Fruit fly (Drosophila melanogaster): ENCODE measurements around the gene CG17475.
A peak's percentile ranks its signal among the peaks of the same experiment; 100 is the strongest.

Gene CG17475

DNA sequence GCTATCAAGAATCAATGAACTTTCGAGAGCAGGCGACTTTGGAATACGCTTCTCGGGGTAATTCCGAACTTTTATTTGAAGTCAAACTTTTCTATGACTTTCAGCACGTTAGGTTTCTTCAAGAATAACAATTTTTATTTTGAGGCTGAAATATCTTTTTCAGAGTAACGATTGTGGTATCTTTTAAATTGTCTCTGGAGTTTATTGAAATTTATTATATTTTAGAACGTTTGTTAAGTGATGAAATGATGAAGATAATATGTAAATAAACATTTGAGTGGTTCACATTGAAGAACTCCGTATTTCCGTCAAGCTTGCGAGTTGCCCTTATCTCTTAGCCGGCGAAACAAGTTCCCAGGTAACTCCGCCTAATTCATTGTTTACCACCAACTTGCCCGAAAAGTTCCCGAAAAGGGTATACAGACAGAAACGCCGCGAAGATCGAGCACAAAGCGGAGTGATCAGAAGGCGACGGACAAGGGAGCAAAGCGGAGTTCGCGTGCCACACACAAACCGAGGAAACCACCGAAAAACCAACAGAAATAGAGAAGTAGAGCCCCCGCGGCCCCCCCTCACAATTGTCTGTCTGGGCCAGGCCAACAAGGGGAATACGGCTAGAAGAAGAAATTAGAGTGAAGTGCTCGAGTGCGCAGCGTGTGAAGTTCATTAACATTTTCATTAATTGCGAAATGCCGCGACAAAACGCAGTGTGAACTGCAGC, 12.5 kb downstream of the CG17475 start (continued):
- TF ChIP-seq CG1621 (tag; optimal IDR thresholded peaks at IDR 0.05) = peak; percentile 10
- peak; percentile 69 for TF ChIP-seq fd59A (GFP tag; optimal IDR thresholded peaks at IDR 0.05)
- peak; percentile 37 for TF ChIP-seq CG6276 (GFP tag; optimal IDR thresholded peaks at IDR 0.05)
- peak; percentile 83 for TF ChIP-seq esn (GFP tag; optimal IDR thresholded peaks at IDR 0.05)
- TF ChIP-seq Eip75B (GFP tag; optimal IDR thresholded peaks at IDR 0.05) = peak; percentile 57
- no peak for TF ChIP-seq CG8119 (GFP tag; IDR thresholded peaks at IDR 0.05)
- TF ChIP-seq CG15336 (GFP tag; IDR thresholded peaks at IDR 0.05) = no peak
- TF ChIP-seq Hr39 (GFP tag; optimal IDR thresholded peaks at IDR 0.05) = peak; percentile 69
- peak; percentile 39 for TF ChIP-seq CG9139 (GFP tag; optimal IDR thresholded peaks at IDR 0.05)

DNA sequence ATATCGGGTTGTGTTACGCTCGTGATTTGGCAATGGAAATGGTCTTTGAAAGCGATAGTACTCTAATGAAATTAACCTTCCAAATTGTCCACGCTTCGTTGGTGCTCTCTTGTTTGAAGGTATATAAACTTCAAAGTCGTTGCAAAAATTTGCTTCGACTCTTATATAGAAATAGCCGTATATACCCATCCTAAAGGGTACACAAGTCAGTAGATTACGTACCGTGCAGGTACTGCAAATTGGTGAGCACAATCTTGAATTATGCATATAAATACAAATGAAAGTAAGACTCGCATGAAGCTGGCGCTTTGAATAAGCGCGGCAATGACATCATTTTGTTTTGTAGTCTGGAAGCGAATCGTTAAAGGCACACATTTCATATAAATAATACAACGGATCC, 14.0 kb downstream of the CG17475 start:
- TF ChIP-seq vri (GFP tag; optimal IDR thresholded peaks at IDR 0.05) (peak; percentile 40), CG11294 (GFP tag; IDR thresholded peaks at IDR 0.05) (no peak), CG6276 (GFP tag; optimal IDR thresholded peaks at IDR 0.05) (no peak), esn (GFP tag; optimal IDR thresholded peaks at IDR 0.05) (peak; percentile 14), Eip78C (GFP tag) (peak; percentile 55), CG3032 (tag; optimal IDR thresholded peaks at IDR 0.05) (no peak), CG11902 (GFP tag; optimal IDR thresholded peaks at IDR 0.05) (no peak), CG7368 (GFP tag; optimal IDR thresholded peaks at IDR 0.05) (no peak), Met (GFP tag; optimal IDR thresholded peaks at IDR 0.05) (peak; percentile 35), fd85E (GFP tag; optimal IDR thresholded peaks at IDR 0.05) (no peak)

DNA sequence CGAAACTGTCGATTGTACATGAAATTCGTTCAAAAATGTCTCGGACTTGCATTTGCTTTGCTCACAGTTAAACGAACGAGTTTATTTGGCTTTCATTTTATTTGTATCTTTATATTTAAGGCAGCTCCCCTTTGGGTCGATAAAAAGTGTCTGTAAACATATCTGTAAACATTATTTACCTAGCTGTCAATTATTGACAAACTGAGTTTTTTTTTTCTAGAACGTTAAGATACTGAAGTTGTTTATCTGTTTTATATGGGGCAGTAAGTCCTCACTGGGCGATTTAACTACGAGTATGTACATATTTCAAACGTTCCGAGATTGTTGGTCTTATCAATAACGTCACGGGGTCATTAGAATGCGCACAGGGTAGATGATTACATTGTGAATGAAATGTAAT, 14.6 kb downstream of the CG17475 start:
- TF ChIP-seq fkh (GFP tag; optimal IDR thresholded peaks at IDR 0.05) (peak; percentile 95), vri (GFP tag; optimal IDR thresholded peaks at IDR 0.05) (peak; percentile 31), Eip93F (GFP tag; optimal IDR thresholded peaks at IDR 0.05) (no peak)

DNA sequence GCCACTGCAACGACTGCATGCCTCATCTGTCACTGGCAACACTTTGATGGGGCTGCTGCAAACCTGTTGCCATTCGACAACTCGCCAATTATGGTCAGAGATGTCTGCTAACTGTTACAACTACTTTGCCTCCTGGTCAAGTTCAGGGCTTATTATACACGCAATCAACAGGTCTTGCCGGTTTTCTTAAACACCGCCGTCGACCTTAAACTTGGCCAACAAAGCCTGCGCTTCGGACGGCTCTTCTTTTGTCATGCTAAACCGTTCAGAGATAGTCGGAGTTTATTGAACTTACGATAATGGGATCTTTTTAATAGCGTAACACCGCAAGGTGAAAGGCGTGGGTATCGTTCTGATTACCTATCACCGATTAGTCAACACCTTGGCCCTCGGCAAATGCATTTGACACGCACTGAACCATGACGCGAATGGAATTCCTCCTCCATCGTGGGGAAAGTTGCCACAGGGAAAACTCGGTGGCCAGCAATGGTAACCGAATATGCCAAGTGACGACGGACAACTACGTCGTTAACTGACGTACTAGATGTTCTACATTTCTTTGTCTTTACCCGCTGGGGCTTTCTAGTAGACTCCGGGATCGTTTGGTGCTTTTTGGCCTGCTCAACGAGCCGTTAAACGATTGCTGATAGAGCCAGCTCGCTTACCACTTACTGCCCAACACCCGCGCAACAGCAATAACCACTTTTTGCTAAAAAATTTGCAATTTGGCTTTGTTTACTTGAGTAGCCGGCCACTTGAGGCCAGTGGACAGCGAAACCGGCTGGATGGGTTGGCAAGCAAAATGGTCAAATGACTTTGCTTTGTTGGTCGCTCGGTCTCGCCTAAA, 19.1 kb downstream of the CG17475 start:
- TF ChIP-seq eg (GFP tag; IDR thresholded peaks at IDR 0.05) (peak; percentile 12; the same call in 1 of the 3 replicates), ss (GFP tag; optimal IDR thresholded peaks at IDR 0.05) (peak in 1 of 2 experiments; percentile 41), CG32006 (GFP tag; optimal IDR thresholded peaks at IDR 0.05) (no peak), vri (GFP tag; optimal IDR thresholded peaks at IDR 0.05) (peak; percentile 85), fd85E (GFP tag; optimal IDR thresholded peaks at IDR 0.05) (no peak), dsx (GFP tag; optimal IDR thresholded peaks at IDR 0.05; ENCODE audit: poor library complexity, severe bottlenecking) (peak; percentile 27)

DNA sequence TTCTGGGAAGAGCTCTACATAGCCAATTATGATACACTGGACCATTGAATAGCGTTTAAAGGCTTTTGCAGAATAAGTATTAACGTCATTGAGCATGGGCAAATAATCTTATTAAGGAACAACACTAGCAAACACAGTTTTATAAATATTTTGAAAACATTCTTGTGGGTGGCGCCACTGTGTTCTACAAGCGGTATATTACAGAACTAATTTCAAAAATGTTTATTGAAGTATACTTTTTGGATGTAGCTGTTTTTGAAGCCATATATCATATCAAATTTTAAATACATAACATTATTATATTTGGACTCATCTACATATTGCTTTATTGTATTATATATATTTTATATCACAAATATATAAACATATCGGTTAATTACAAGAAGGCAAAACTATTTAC, 21.3 kb downstream of the CG17475 start:
- TF ChIP-seq ss (GFP tag; optimal IDR thresholded peaks at IDR 0.05) = no peak
- no peak for TF ChIP-seq CG11902 (GFP tag; optimal IDR thresholded peaks at IDR 0.05)
- no peak for TF ChIP-seq Sox102F (GFP tag; optimal IDR thresholded peaks at IDR 0.05)
- TF ChIP-seq Lpt (GFP tag; optimal IDR thresholded peaks at IDR 0.05) = no peak
- no peak for TF ChIP-seq Blimp-1 (GFP tag; optimal IDR thresholded peaks at IDR 0.05)
- TF ChIP-seq Ets21C (GFP tag; optimal IDR thresholded peaks at IDR 0.05) = no peak
- TF ChIP-seq net (GFP tag; optimal IDR thresholded peaks at IDR 0.05) = no peak
- TF ChIP-seq CG8632 (GFP tag; optimal IDR thresholded peaks at IDR 0.05) = no peak
- no peak for TF ChIP-seq dac (GFP tag; optimal IDR thresholded peaks at IDR 0.05)
- TF ChIP-seq Hr38 (GFP tag; optimal IDR thresholded peaks at IDR 0.05) = no peak
- TF ChIP-seq spab (GFP tag; optimal IDR thresholded peaks at IDR 0.05) = no peak
- TF ChIP-seq Eip78C (GFP tag) = no peak
- no peak for TF ChIP-seq CG10631 (GFP tag; optimal IDR thresholded peaks at IDR 0.05)
- TF ChIP-seq Eip75B (GFP tag; optimal IDR thresholded peaks at IDR 0.05) = no peak
- no peak for TF ChIP-seq CG3032 (tag; optimal IDR thresholded peaks at IDR 0.05)
- no peak for TF ChIP-seq CG31627 (GFP tag; optimal IDR thresholded peaks at IDR 0.05)
